Worm (Caenorhabditis elegans) whole organism, L2 larva: ENCODE results near the gene F33D4.4.
A peak's percentile ranks its signal among the peaks of the same experiment; 100 is the strongest.

ENCODE experiments used
- C34F6.9 ChIP-seq: fragments of 150-350 bp; optimal IDR thresholded peaks from 2 replicates; lab custom pipeline; 2014; ENCODE audit warnings: missing biosample characterization, missing genetic modification characterization
- F13H6.1 ChIP-seq: sonication (generic microtip); optimal IDR thresholded peaks from 2 replicates; lab custom pipeline; 2016; ENCODE audit warnings: missing genetic modification characterization, missing compliant biosample characterization
- R02D3.7 ChIP-seq: fragments of 150-350 bp; optimal IDR thresholded peaks from 2 replicates; lab custom pipeline; 2014; ENCODE audit warnings: missing biosample characterization, missing genetic modification characterization
- Y55F3AM.14 ChIP-seq: fragments of 200-800 bp; sonication (Bioruptor generic); optimal IDR thresholded peaks from 2 replicates; lab custom pipeline; 2018; ENCODE audit warnings: mild to moderate bottlenecking, missing genetic modification characterization, missing compliant biosample characterization
- ZK546.5 ChIP-seq: sonication (generic microtip); optimal IDR thresholded peaks from 2 replicates; lab custom pipeline; 2017; ENCODE audit warnings: missing biosample characterization, missing genetic modification characterization
- alr-1 ChIP-seq: fragments of 150-350 bp; optimal IDR thresholded peaks from 2 replicates; lab custom pipeline; 2014; ENCODE audit warnings: missing biosample characterization, missing genetic modification characterization
- aly-2 ChIP-seq: fragments of 150-350 bp; optimal IDR thresholded peaks from 2 replicates; lab custom pipeline; 2014; ENCODE audit warnings: missing biosample characterization, missing genetic modification characterization
- ama-1 ChIP-seq: fragments of 150-350 bp; optimal IDR thresholded peaks from 2 replicates; lab custom pipeline; 2018; ENCODE audit warnings: inconsistent platforms
- blmp-1 ChIP-seq: sonication (generic microtip); optimal IDR thresholded peaks from 2 replicates; lab custom pipeline; 2017; ENCODE audit warnings: missing genetic modification characterization, mild to moderate bottlenecking, missing compliant biosample characterization, antibody characterized with exemption, moderate library complexity; ENCODE audit not compliant: insufficient read depth
- ceh-16 ChIP-seq: fragments of 150-350 bp; optimal IDR thresholded peaks from 2 replicates; lab custom pipeline; 2014; ENCODE audit warnings: missing biosample characterization, missing genetic modification characterization
- ceh-82 ChIP-seq: fragments of 150-350 bp; optimal IDR thresholded peaks from 2 replicates; lab custom pipeline; 2014; ENCODE audit warnings: missing biosample characterization, missing genetic modification characterization
- crh-2 ChIP-seq: sonication (generic microtip); optimal IDR thresholded peaks from 2 replicates; lab custom pipeline; 2017; ENCODE audit warnings: missing biosample characterization, missing genetic modification characterization
- dmd-4 ChIP-seq: sonication (generic microtip); optimal IDR thresholded peaks from 2 replicates; lab custom pipeline; 2017; ENCODE audit warnings: missing biosample characterization, missing genetic modification characterization
- egl-27 ChIP-seq: sonication (generic microtip); optimal IDR thresholded peaks from 3 replicates; lab custom pipeline; 2017; ENCODE audit warnings: missing biosample characterization, missing genetic modification reagents, missing genetic modification characterization
- elt-1 ChIP-seq: fragments of 150-350 bp; optimal IDR thresholded peaks from 2 replicates; lab custom pipeline; 2014; ENCODE audit warnings: missing biosample characterization, missing genetic modification characterization
- elt-3 ChIP-seq: sonication (generic microtip); optimal IDR thresholded peaks from 2 replicates; lab custom pipeline; 2017; ENCODE audit warnings: missing biosample characterization, missing genetic modification characterization
- fos-1 ChIP-seq: fragments of 150-350 bp; optimal IDR thresholded peaks from 2 replicates; lab custom pipeline; 2014; ENCODE audit warnings: missing biosample characterization, missing genetic modification characterization
- gmeb-1 ChIP-seq: fragments of 150-350 bp; optimal IDR thresholded peaks from 2 replicates; lab custom pipeline; 2014; ENCODE audit warnings: missing biosample characterization, missing genetic modification characterization
- lin-11 ChIP-seq: fragments of 150-350 bp; sonication (generic microtip); optimal IDR thresholded peaks from 2 replicates; lab custom pipeline; 2014; ENCODE audit warnings: missing biosample characterization, missing genetic modification characterization, inconsistent platforms, mixed read lengths
- lin-13 ChIP-seq: fragments of 150-350 bp; optimal IDR thresholded peaks from 2 replicates; lab custom pipeline; 2014; ENCODE audit warnings: missing biosample characterization, missing genetic modification reagents, missing genetic modification characterization
- lin-39 ChIP-seq: fragments of 150-350 bp; optimal IDR thresholded peaks from 2 replicates; lab custom pipeline; 2014; ENCODE audit warnings: missing biosample characterization, missing genetic modification reagents, missing genetic modification characterization
- lsy-2 ChIP-seq, 2 experiments: fragments of 150-350 bp in 1 of 2; sonication (generic microtip) in 1 of 2; optimal IDR thresholded peaks; 2 replicates each; lab custom pipeline; 2014 to 2017; ENCODE audit warnings: missing biosample characterization in 2 of 2, missing genetic modification characterization in 2 of 2
- mab-5 ChIP-seq: fragments of 150-350 bp; optimal IDR thresholded peaks from 2 replicates; lab custom pipeline; 2014; ENCODE audit warnings: missing biosample characterization, missing genetic modification characterization
- mbf-1 ChIP-seq: sonication (generic microtip); optimal IDR thresholded peaks from 2 replicates; lab custom pipeline; 2017; ENCODE audit warnings: missing biosample characterization, missing genetic modification characterization
- mdl-1 ChIP-seq, 2 experiments: fragments of 150-350 bp in 1 of 2; sonication (generic microtip) in 1 of 2; optimal IDR thresholded peaks; 2 replicates each; lab custom pipeline; 2017; ENCODE audit warnings: missing biosample characterization in 2 of 2, missing genetic modification characterization in 2 of 2
- nhr-10 ChIP-seq: sonication (generic microtip); optimal IDR thresholded peaks from 2 replicates; lab custom pipeline; 2017; ENCODE audit warnings: missing biosample characterization, missing genetic modification characterization
- nhr-11 ChIP-seq: fragments of 150-350 bp; optimal IDR thresholded peaks from 2 replicates; lab custom pipeline; 2014; ENCODE audit warnings: missing biosample characterization, missing genetic modification characterization
- nhr-12 ChIP-seq: fragments of 150-350 bp; optimal IDR thresholded peaks from 2 replicates; lab custom pipeline; 2014; ENCODE audit warnings: missing biosample characterization, missing genetic modification characterization
- nhr-129 ChIP-seq: fragments of 150-350 bp; optimal IDR thresholded peaks from 2 replicates; lab custom pipeline; 2014; ENCODE audit warnings: missing biosample characterization, missing genetic modification characterization
- nhr-21 ChIP-seq: fragments of 150-350 bp; optimal IDR thresholded peaks from 2 replicates; lab custom pipeline; 2014; ENCODE audit warnings: missing biosample characterization, missing genetic modification characterization
- nhr-23 ChIP-seq: fragments of 150-350 bp; optimal IDR thresholded peaks from 2 replicates; lab custom pipeline; 2014; ENCODE audit warnings: missing biosample characterization, missing genetic modification reagents, missing genetic modification characterization
- nhr-237 ChIP-seq: fragments of 150-350 bp; optimal IDR thresholded peaks from 2 replicates; lab custom pipeline; 2014; ENCODE audit warnings: missing biosample characterization, missing genetic modification characterization
- nhr-25 ChIP-seq: fragments of 150-350 bp; sonication (generic microtip); optimal IDR thresholded peaks from 3 replicates; lab custom pipeline; 2014; ENCODE audit warnings: missing biosample characterization, missing genetic modification characterization
- nhr-6 ChIP-seq: fragments of 150-350 bp; optimal IDR thresholded peaks from 2 replicates; lab custom pipeline; 2014; ENCODE audit warnings: missing biosample characterization, missing genetic modification characterization
- nhr-77 ChIP-seq: fragments of 150-350 bp; optimal IDR thresholded peaks from 2 replicates; lab custom pipeline; 2014; ENCODE audit warnings: missing biosample characterization, missing genetic modification characterization
- peb-1 ChIP-seq: fragments of 150-350 bp; optimal IDR thresholded peaks from 2 replicates; lab custom pipeline; 2014; ENCODE audit warnings: missing biosample characterization, missing genetic modification characterization
- sem-4 ChIP-seq: fragments of 150-350 bp; optimal IDR thresholded peaks from 2 replicates; lab custom pipeline; 2014; ENCODE audit warnings: missing biosample characterization, missing genetic modification reagents, missing genetic modification characterization
- skn-1 ChIP-seq: sonication (generic microtip); optimal IDR thresholded peaks from 2 replicates; lab custom pipeline; 2017; ENCODE audit warnings: missing biosample characterization, missing genetic modification characterization
- sma-3 ChIP-seq: sonication (generic microtip); optimal IDR thresholded peaks from 2 replicates; lab custom pipeline; 2016; ENCODE audit warnings: missing genetic modification reagents, missing genetic modification characterization, missing compliant biosample characterization
- sma-9 ChIP-seq, 2 experiments: fragments of 150-350 bp in 1 of 2; sonication (generic microtip) in 1 of 2; optimal IDR thresholded peaks; 2 replicates each; lab custom pipeline; 2014 to 2016; ENCODE audit warnings: missing genetic modification characterization in 2 of 2, mild to moderate bottlenecking in 1 of 2, missing biosample characterization in 1 of 2, missing compliant biosample characterization in 1 of 2, missing genetic modification reagents in 1 of 2, moderate library complexity in 1 of 2
- snpc-4 ChIP-seq: fragments of 150-350 bp; optimal IDR thresholded peaks from 2 replicates; lab custom pipeline; 2014; ENCODE audit warnings: missing biosample characterization, missing genetic modification characterization
- unc-39 ChIP-seq: fragments of 150-350 bp; optimal IDR thresholded peaks from 2 replicates; lab custom pipeline; 2014; ENCODE audit warnings: missing biosample characterization, missing genetic modification characterization
- unc-55 ChIP-seq: fragments of 150-350 bp; sonication (generic microtip); optimal IDR thresholded peaks from 3 replicates; lab custom pipeline; 2014; ENCODE audit warnings: missing biosample characterization, missing genetic modification reagents, missing genetic modification characterization
- unc-62 ChIP-seq: fragments of 150-350 bp; optimal IDR thresholded peaks from 2 replicates; lab custom pipeline; 2014; ENCODE audit warnings: missing biosample characterization, missing genetic modification reagents, missing genetic modification characterization
- zag-1 ChIP-seq: fragments of 150-350 bp; optimal IDR thresholded peaks from 2 replicates; lab custom pipeline; 2014; ENCODE audit warnings: missing biosample characterization, missing genetic modification characterization
- ztf-1 ChIP-seq: fragments of 200-800 bp; sonication (Bioruptor generic); conservative IDR thresholded peaks from 2 replicates; pipeline ENCODE4 v1.3.6; 2022; ENCODE audit warnings: missing genetic modification characterization, missing compliant biosample characterization
- ztf-11 ChIP-seq: sonication (generic microtip); optimal IDR thresholded peaks from 2 replicates; lab custom pipeline; 2017; ENCODE audit warnings: missing biosample characterization, missing genetic modification characterization
- ztf-4 ChIP-seq: fragments of 150-350 bp; optimal IDR thresholded peaks from 2 replicates; lab custom pipeline; 2014; ENCODE audit warnings: missing biosample characterization, missing genetic modification characterization

F33D4.4 gene

ce11 chrIV:7658589-7658988 is 48.1 kb downstream of the F33D4.4 start, which contains the start of gene C08G9.1:
Gene C08G9.1 (plus strand): TSS chrIV:7658763.
- TF ChIP-seq C34F6.9 (peak; percentile 12), sma-3 (GFP tag; lab: Kevin White, UChicago) (no peak), unc-55 (GFP tag; lab: Kevin White, UChicago) (peak; percentile 47), nhr-129 (peak; percentile 45), lsy-2 (tag; optimal IDR thresholded peaks at IDR 0.05; lab: Kevin White, UChicago) (peak in 1 of 2 experiments; percentile 0), lin-13 (no peak)

DNA sequence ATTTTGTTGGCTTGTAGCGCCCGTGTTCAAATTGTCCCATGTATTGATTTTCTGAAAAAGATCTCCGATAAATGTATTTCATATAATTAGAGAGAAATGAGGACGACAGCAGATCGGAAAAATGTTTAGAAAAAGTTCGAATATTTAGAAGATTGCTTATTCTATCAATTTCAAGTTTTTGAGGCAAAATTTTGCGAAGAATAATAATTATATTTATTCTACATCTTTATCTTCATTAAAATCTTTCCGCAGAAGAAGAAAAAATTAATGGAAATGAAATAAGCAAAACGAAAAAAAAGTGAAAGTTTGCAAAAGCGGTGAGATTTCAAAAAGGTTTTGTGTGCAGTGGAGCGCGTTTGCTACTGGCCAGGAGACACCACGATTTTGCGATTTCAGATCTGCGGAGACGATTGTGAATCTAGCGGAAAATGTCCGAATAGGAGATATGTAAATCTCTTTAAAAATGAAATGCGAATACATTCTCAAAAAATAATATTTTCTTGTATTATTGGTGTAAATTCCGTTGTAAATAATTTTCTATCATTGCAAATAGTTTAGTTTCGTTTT is 52.4 kb downstream of the F33D4.4 start, which contains the start of gene nrde-4:
TSS of gene nrde-4 (minus strand) at position 51 of the 567 bp plus-strand sequence.
- TF ChIP-seq nhr-21 (tag; lab: Kevin White, UChicago), result peak; percentile 22
- no peak for TF ChIP-seq nhr-23 (tag; lab: Kevin White, UChicago)
- peak in 1 of 2 experiments; percentile 79 for TF ChIP-seq lsy-2 (tag; optimal IDR thresholded peaks at IDR 0.05; lab: Kevin White, UChicago)
- TF ChIP-seq alr-1 (tag; lab: Kevin White, UChicago), result no peak
- TF ChIP-seq unc-55 (GFP tag; lab: Kevin White, UChicago), result peak; percentile 86
- TF ChIP-seq nhr-77 (tag; lab: Kevin White, UChicago), result no peak
- no peak for TF ChIP-seq unc-62 (GFP tag; lab: Kevin White, UChicago)
- no peak for TF ChIP-seq mbf-1
- TF ChIP-seq unc-39 (tag; lab: Kevin White, UChicago), result no peak
- peak; percentile 90 for TF ChIP-seq C34F6.9
- peak; percentile 97 for TF ChIP-seq blmp-1 (tag; lab: Kevin White, UChicago)
- TF ChIP-seq nhr-129, result peak; percentile 77
- no peak for TF ChIP-seq ama-1 (lab: Kevin White, UChicago)
- TF ChIP-seq ceh-16 (tag; lab: Kevin White, UChicago), result no peak
- TF ChIP-seq ztf-1 (GFP tag; lab: Robert Waterston, UW), result no peak
- no peak for TF ChIP-seq egl-27
- TF ChIP-seq Y55F3AM.14, result no peak
- TF ChIP-seq ztf-4 (tag; lab: Kevin White, UChicago), result no peak
- no peak for TF ChIP-seq elt-1
- peak; percentile 22 for TF ChIP-seq zag-1 (tag; lab: Kevin White, UChicago)
- peak; percentile 59 for TF ChIP-seq sma-9 (GFP tag; optimal IDR thresholded peaks at IDR 0.05; lab: Kevin White, UChicago)
- no peak for TF ChIP-seq sma-9 (tag; optimal IDR thresholded peaks at IDR 0.05; lab: Kevin White, UChicago)
- no peak for TF ChIP-seq skn-1 (tag; lab: Kevin White, UChicago)
- TF ChIP-seq mdl-1 (tag; optimal IDR thresholded peaks at IDR 0.05; lab: Kevin White, UChicago), result no peak
- peak; percentile 81 for TF ChIP-seq sem-4 (tag; lab: Kevin White, UChicago)
- TF ChIP-seq elt-3 (tag; lab: Kevin White, UChicago), result no peak
- no peak for TF ChIP-seq mab-5 (tag; lab: Kevin White, UChicago)
- TF ChIP-seq fos-1 (tag; lab: Kevin White, UChicago), result peak; percentile 75
- TF ChIP-seq lin-39 (tag; lab: Kevin White, UChicago), result no peak
- peak; percentile 60 for TF ChIP-seq lin-13
- peak; percentile 39 for TF ChIP-seq gmeb-1 (tag; lab: Kevin White, UChicago)
- no peak for TF ChIP-seq nhr-237 (tag; lab: Kevin White, UChicago)
- TF ChIP-seq crh-2 (tag; lab: Kevin White, UChicago), result peak; percentile 71
- TF ChIP-seq F13H6.1, result no peak
- no peak for TF ChIP-seq nhr-11 (tag; lab: Kevin White, UChicago)
- TF ChIP-seq nhr-25 (tag; lab: Kevin White, UChicago), result no peak
- no peak for TF ChIP-seq aly-2 (tag; lab: Kevin White, UChicago)
- TF ChIP-seq peb-1 (tag; lab: Kevin White, UChicago), result no peak
- no peak for TF ChIP-seq nhr-12 (tag; lab: Kevin White, UChicago)
- TF ChIP-seq ztf-11 (tag; lab: Kevin White, UChicago), result no peak
- TF ChIP-seq ceh-82 (tag; lab: Kevin White, UChicago), result no peak
- TF ChIP-seq dmd-4 (tag; lab: Kevin White, UChicago), result no peak
- TF ChIP-seq ZK546.5 (tag; lab: Kevin White, UChicago), result no peak
- TF ChIP-seq lin-11, result no peak
- no peak for TF ChIP-seq nhr-10 (tag; lab: Kevin White, UChicago)
- no peak for TF ChIP-seq R02D3.7
- TF ChIP-seq sma-3 (GFP tag; lab: Kevin White, UChicago), result peak; percentile 61
- no peak for TF ChIP-seq snpc-4 (tag; lab: Kevin White, UChicago)
- TF ChIP-seq nhr-6, result no peak
